Fruit fly (Drosophila melanogaster) whole organism, embryonic: ENCODE results near the gene ec.

Experiments
- B-H2 ChIP-seq: fragments of 200-800 bp; sonication (Bioruptor generic); optimal IDR thresholded peaks from 2 replicates; lab custom pipeline; 2018; ENCODE audit warnings: missing biosample characterization, mild to moderate bottlenecking, missing genetic modification characterization
- C15 ChIP-seq: fragments of 200-800 bp; sonication (Bioruptor generic); IDR thresholded peaks from 3 replicates; pipeline ENCODE4 v1.3.6; 2022; ENCODE audit warnings: missing biosample characterization, missing genetic modification characterization
- CG1233 ChIP-seq: fragments of 200-800 bp; sonication (Bioruptor generic); optimal IDR thresholded peaks from 4 replicates; lab custom pipeline; 2018; ENCODE audit warnings: missing biosample characterization, mild to moderate bottlenecking, missing genetic modification characterization
- CG12769 ChIP-seq: fragments of 200-800 bp; sonication (Bioruptor generic); optimal IDR thresholded peaks from 2 replicates; lab custom pipeline; 2019; ENCODE audit warnings: missing biosample characterization, mild to moderate bottlenecking, missing genetic modification characterization, moderate library complexity
- CG13123 ChIP-seq: fragments of 200-800 bp; sonication (Bioruptor generic); optimal IDR thresholded peaks from 2 replicates; lab custom pipeline; 2016; ENCODE audit warnings: missing biosample characterization, missing genetic modification characterization
- CG13287 ChIP-seq: fragments of 200-800 bp; sonication (Bioruptor generic); IDR thresholded peaks from 2 replicates; pipeline ENCODE4 v1.3.6; 2022; ENCODE audit warnings: missing biosample characterization, missing genetic modification characterization; ENCODE audit not compliant: partially characterized antibody
- CG15011 ChIP-seq: fragments of 200-800 bp; sonication (Bioruptor generic); optimal IDR thresholded peaks from 3 replicates; lab custom pipeline; 2018; ENCODE audit warnings: missing biosample characterization, mild to moderate bottlenecking, missing genetic modification characterization
- CG16815 ChIP-seq: fragments of 200-800 bp; sonication (Bioruptor generic); optimal IDR thresholded peaks from 3 replicates; lab custom pipeline; 2017; ENCODE audit warnings: missing biosample characterization, mild to moderate bottlenecking, missing genetic modification characterization
- CG17829 ChIP-seq: fragments of 200-800 bp; optimal IDR thresholded peaks from 2 replicates; lab custom pipeline; 2019; ENCODE audit warnings: missing biosample characterization, mild to moderate bottlenecking, missing genetic modification characterization, moderate library complexity
- CG2875 ChIP-seq: fragments of 200-800 bp; sonication (Bioruptor generic); optimal IDR thresholded peaks from 2 replicates; lab custom pipeline; 2017; ENCODE audit warnings: missing biosample characterization, mild to moderate bottlenecking, missing genetic modification characterization, missing genetic modification reagents
- CG3281 ChIP-seq: fragments of 200-800 bp; sonication (Bioruptor generic); optimal IDR thresholded peaks from 3 replicates; lab custom pipeline; 2017; ENCODE audit warnings: missing biosample characterization, mild to moderate bottlenecking, missing genetic modification characterization
- CG33213 ChIP-seq: fragments of 200-800 bp; sonication (Bioruptor generic); optimal IDR thresholded peaks from 3 replicates; lab custom pipeline; 2016; ENCODE audit warnings: missing biosample characterization, missing genetic modification characterization
- CG4328 ChIP-seq: fragments of 200-800 bp; sonication (Bioruptor generic); optimal IDR thresholded peaks from 3 replicates; lab custom pipeline; 2017; ENCODE audit warnings: missing biosample characterization, missing genetic modification reagents, missing genetic modification characterization
- CG4360 ChIP-seq: fragments of 200-800 bp; sonication (Bioruptor generic); IDR thresholded peaks from 2 replicates; pipeline ENCODE4 v1.3.6; 2022; ENCODE audit warnings: missing biosample characterization, missing genetic modification characterization
- CG5180 ChIP-seq: fragments of 200-800 bp; sonication (Bioruptor generic); optimal IDR thresholded peaks from 3 replicates; lab custom pipeline; 2017; ENCODE audit warnings: missing biosample characterization, missing genetic modification characterization, mild to moderate bottlenecking, moderate library complexity, missing genetic modification reagents
- CG7987 ChIP-seq: fragments of 200-800 bp; sonication (Bioruptor generic); optimal IDR thresholded peaks from 2 replicates; lab custom pipeline; 2018; ENCODE audit warnings: missing biosample characterization, mild to moderate bottlenecking, missing genetic modification characterization, moderate library complexity
- CG8478 ChIP-seq: fragments of >200 bp; optimal IDR thresholded peaks from 2 replicates; lab custom pipeline; 2018
- CG8924 ChIP-seq: fragments of 200-800 bp; optimal IDR thresholded peaks from 3 replicates; lab custom pipeline; 2019; ENCODE audit warnings: missing biosample characterization, mild to moderate bottlenecking, missing genetic modification characterization, moderate library complexity
- CG9932 ChIP-seq: fragments of 200-800 bp; sonication (Bioruptor generic); IDR thresholded peaks from 2 replicates; pipeline ENCODE4 v1.3.6; 2022; ENCODE audit warnings: missing biosample characterization, missing genetic modification characterization
- CkIIα-i1 ChIP-seq: fragments of 200-800 bp; sonication (Bioruptor generic); IDR thresholded peaks from 2 replicates; pipeline ENCODE4 v1.3.6; 2022; ENCODE audit warnings: missing biosample characterization, missing genetic modification characterization
- D19A ChIP-seq: fragments of 200-800 bp; optimal IDR thresholded peaks from 3 replicates; lab custom pipeline; 2019; ENCODE audit warnings: missing biosample characterization, mild to moderate bottlenecking, missing genetic modification characterization, moderate library complexity
- Dbx ChIP-seq: fragments of 200-800 bp; sonication (Bioruptor generic); IDR thresholded peaks from 3 replicates; pipeline ENCODE4 v1.3.6; 2022; ENCODE audit warnings: missing biosample characterization, missing genetic modification characterization
- Dek ChIP-seq: fragments of 200-800 bp; sonication (Bioruptor generic); optimal IDR thresholded peaks from 3 replicates; lab custom pipeline; 2019; ENCODE audit warnings: missing biosample characterization, mild to moderate bottlenecking, missing genetic modification characterization, moderate library complexity
- Dfd ChIP-seq, 2 experiments: fragments of >200 bp; optimal IDR thresholded peaks; 2 replicates each; lab custom pipeline; 2017; ENCODE audit warnings: missing biosample characterization in 2 of 2, missing genetic modification characterization in 2 of 2
- Doc2 ChIP-seq: fragments of 200-800 bp; sonication (Bioruptor generic); IDR thresholded peaks from 2 replicates; pipeline ENCODE4 v1.3.6; 2022; ENCODE audit warnings: missing biosample characterization, missing genetic modification characterization
- Drgx ChIP-seq: fragments of 200-800 bp; sonication (Bioruptor generic); IDR thresholded peaks from 2 replicates; pipeline ENCODE4 v1.3.6; 2022; ENCODE audit warnings: missing biosample characterization, missing genetic modification characterization
- Hr78 ChIP-seq, 2 experiments: fragments of 200-800 bp in 1 of 2; fragments of >200 bp in 1 of 2; sonication (Bioruptor generic) in 1 of 2; optimal IDR thresholded peaks; 2 replicates each; lab custom pipeline; 2017 to 2019; ENCODE audit warnings: missing biosample characterization in 2 of 2, missing genetic modification characterization in 2 of 2, mild to moderate bottlenecking in 1 of 2, moderate library complexity in 1 of 2
- MBD-R2 ChIP-seq: fragments of 200-800 bp; sonication (Bioruptor generic); IDR thresholded peaks from 2 replicates; pipeline ENCODE4 v1.3.6; 2022; ENCODE audit warnings: missing biosample characterization, missing genetic modification characterization
- PHDP ChIP-seq: fragments of 200-800 bp; sonication (Bioruptor generic); optimal IDR thresholded peaks from 3 replicates; lab custom pipeline; 2018; ENCODE audit warnings: missing biosample characterization, mild to moderate bottlenecking, missing genetic modification characterization, moderate library complexity
- Sox100B ChIP-seq: fragments of 200-800 bp; sonication (Bioruptor generic); optimal IDR thresholded peaks from 3 replicates; lab custom pipeline; 2018; ENCODE audit warnings: missing biosample characterization, mild to moderate bottlenecking, missing genetic modification characterization
- Sox102F ChIP-seq: fragments of 200-800 bp; sonication (Bioruptor generic); optimal IDR thresholded peaks from 2 replicates; lab custom pipeline; 2018; ENCODE audit warnings: missing biosample characterization, mild to moderate bottlenecking, missing genetic modification characterization, moderate library complexity
- Trl ChIP-seq, 3 experiments: fragments of >200 bp in 2 of 3; fragments of 200-800 bp in 1 of 3; sonication (Bioruptor generic) in 1 of 3; optimal IDR thresholded peaks; 2 replicates in 1 of 3; 3 replicates in 2 of 3; lab custom pipeline; 2016 to 2017; ENCODE audit warnings: missing biosample characterization in 1 of 3, missing genetic modification characterization in 1 of 3
- Xrp1 ChIP-seq: fragments of 200-800 bp; sonication (Bioruptor generic); IDR thresholded peaks from 2 replicates; pipeline ENCODE4 v1.3.6; 2022; ENCODE audit warnings: missing biosample characterization, missing genetic modification characterization
- cwo ChIP-seq: fragments of 200-800 bp; sonication (Bioruptor generic); optimal IDR thresholded peaks from 3 replicates; lab custom pipeline; 2017; ENCODE audit warnings: missing biosample characterization, missing genetic modification characterization, mild to moderate bottlenecking, moderate library complexity, missing genetic modification reagents
- gsb-n ChIP-seq: fragments of 200-800 bp; sonication (Bioruptor generic); optimal IDR thresholded peaks from 3 replicates; lab custom pipeline; 2018; ENCODE audit warnings: missing biosample characterization, mild to moderate bottlenecking, missing genetic modification characterization
- h ChIP-seq: fragments of >200 bp; optimal IDR thresholded peaks from 2 replicates; lab custom pipeline; 2017
- hbn ChIP-seq: fragments of 200-800 bp; sonication (Bioruptor generic); IDR thresholded peaks from 2 replicates; pipeline ENCODE4 v1.3.6; 2022; ENCODE audit warnings: missing biosample characterization, missing genetic modification characterization; ENCODE audit not compliant: partially characterized antibody
- inv ChIP-seq: fragments of 200-800 bp; sonication (Bioruptor generic); IDR thresholded peaks from 2 replicates; pipeline ENCODE4 v1.3.6; 2022; ENCODE audit warnings: missing biosample characterization, missing genetic modification characterization; ENCODE audit not compliant: partially characterized antibody
- nerfin-2 ChIP-seq: fragments of 200-800 bp; sonication (Bioruptor generic); IDR thresholded peaks from 2 replicates; pipeline ENCODE4 v1.3.6; 2022; ENCODE audit warnings: missing biosample characterization, missing genetic modification characterization; ENCODE audit not compliant: partially characterized antibody
- nom ChIP-seq: fragments of 200-800 bp; sonication (Bioruptor generic); optimal IDR thresholded peaks from 2 replicates; lab custom pipeline; 2017; ENCODE audit warnings: missing biosample characterization, missing genetic modification characterization, mild to moderate bottlenecking, moderate library complexity, missing genetic modification reagents
- oc ChIP-seq: fragments of 200-800 bp; sonication (Bioruptor generic); optimal IDR thresholded peaks from 2 replicates; lab custom pipeline; 2018; ENCODE audit warnings: missing biosample characterization, mild to moderate bottlenecking, missing genetic modification characterization, moderate library complexity
- rib ChIP-seq: fragments of 200-800 bp; sonication (Bioruptor generic); IDR thresholded peaks from 2 replicates; pipeline ENCODE4 v1.3.6; 2022; ENCODE audit warnings: missing biosample characterization, missing genetic modification characterization
- sd ChIP-seq: fragments of 200-800 bp; sonication (Bioruptor generic); optimal IDR thresholded peaks from 3 replicates; lab custom pipeline; 2018; ENCODE audit warnings: missing biosample characterization, mild to moderate bottlenecking, missing genetic modification characterization, moderate library complexity
- slbo ChIP-seq: fragments of 200-800 bp; sonication (Bioruptor generic); IDR thresholded peaks from 2 replicates; pipeline ENCODE4 v1.3.6; 2022; ENCODE audit warnings: missing biosample characterization, missing genetic modification characterization
- sna ChIP-seq: fragments of 200-800 bp; sonication (Bioruptor generic); IDR thresholded peaks from 2 replicates; pipeline ENCODE4 v1.3.6; 2022; ENCODE audit warnings: missing biosample characterization, missing genetic modification characterization; ENCODE audit not compliant: partially characterized antibody
- yki ChIP-seq: fragments of >200 bp; optimal IDR thresholded peaks from 3 replicates; lab custom pipeline; 2018

The ec gene

DNA sequence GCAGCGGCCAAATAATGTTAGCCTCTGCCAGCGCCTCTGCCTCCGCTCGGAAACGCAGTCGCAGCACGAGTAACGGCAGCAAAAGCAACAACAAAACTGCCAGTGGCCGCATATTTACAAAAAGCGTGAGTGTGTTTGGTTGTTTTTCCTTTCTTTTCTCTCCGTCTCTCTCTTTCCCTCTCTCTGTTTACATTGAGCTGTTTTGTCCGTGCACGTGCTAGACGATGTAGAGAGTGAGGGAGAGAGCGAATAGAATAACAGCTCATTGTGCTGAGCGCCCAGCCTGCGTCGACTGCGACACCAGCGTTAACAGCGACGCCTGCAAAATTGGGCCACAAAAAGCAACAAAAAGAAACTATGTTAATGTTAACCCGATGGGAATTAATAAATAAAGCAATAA lies 34.3 kb upstream of the ec start (continued):
- TF ChIP-seq B-H2 (GFP tag; lab: Kevin White, UChicago), result peak; percentile 67
- no peak for TF ChIP-seq Dfd (GFP tag; optimal IDR thresholded peaks at IDR 0.05; lab: Kevin White, UChicago)
- TF ChIP-seq CG5180 (GFP tag; lab: Kevin White, UChicago), result peak; percentile 92
- no peak for TF ChIP-seq h (lab: Kevin White, UChicago)
- TF ChIP-seq hbn (GFP tag; lab: Robert Waterston, UW), result no peak
- TF ChIP-seq PHDP (tag; lab: Kevin White, UChicago), result peak; percentile 57
- TF ChIP-seq D19A (tag; lab: Kevin White, UChicago), result peak; percentile 29
- TF ChIP-seq Sox102F (GFP tag; lab: Kevin White, UChicago), result peak; percentile 19
- peak; percentile 87 for TF ChIP-seq nom (GFP tag; lab: Kevin White, UChicago)
- TF ChIP-seq CG1233 (GFP tag; lab: Kevin White, UChicago), result peak; percentile 58
- peak; percentile 43; the same call in 1 of the 2 replicates for TF ChIP-seq Xrp1 (GFP tag; lab: Robert Waterston, UW)
- peak; percentile 70 for TF ChIP-seq oc (tag; lab: Kevin White, UChicago)
- no peak for TF ChIP-seq CkIIα-i1 (GFP tag; lab: Robert Waterston, UW)
- TF ChIP-seq sna (GFP tag; lab: Robert Waterston, UW), result no peak
- peak; percentile 63 for TF ChIP-seq CG3281 (GFP tag; lab: Kevin White, UChicago)
- peak; percentile 50 for TF ChIP-seq CG33213 (GFP tag; lab: Kevin White, UChicago)
- peak; percentile 78 for TF ChIP-seq CG12769 (tag; lab: Kevin White, UChicago)

DNA sequence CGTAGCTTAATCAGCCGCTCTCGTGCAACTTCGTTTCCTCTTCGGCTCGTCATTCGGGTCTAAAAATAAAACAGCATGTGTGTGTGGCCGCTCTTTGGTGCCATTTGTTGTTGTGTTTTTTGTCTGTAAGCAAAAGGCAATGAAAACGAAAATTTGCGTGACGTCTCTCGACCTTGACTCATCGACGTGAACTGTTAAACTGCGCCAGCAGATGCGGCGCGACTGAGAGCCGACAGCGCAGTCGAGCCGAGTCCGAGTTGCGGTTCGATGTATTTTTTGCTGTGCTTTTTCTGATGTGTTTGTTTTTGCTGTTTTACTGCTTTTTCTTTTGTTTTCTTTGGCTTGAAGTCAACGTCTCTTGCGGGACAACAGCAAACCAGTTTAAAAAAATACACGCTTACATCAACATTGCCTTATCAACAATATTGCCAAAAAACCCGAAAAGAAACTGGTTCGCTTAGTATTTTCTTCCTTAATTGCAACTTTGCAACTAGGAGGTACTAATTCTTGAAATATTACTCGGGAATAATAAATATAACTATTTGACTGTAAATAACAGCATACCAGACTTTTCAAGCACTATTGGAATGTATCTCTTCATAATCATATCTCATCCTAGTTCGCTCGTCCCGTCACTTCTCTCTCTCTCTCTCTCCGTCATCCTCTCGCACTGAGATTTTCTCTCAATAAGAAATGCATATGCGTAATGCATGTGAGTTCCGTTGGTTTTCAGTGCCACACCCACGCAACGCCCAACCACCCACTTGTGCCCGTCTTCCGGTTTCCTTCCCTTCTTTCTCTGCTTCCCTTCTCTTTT lies 33.2 kb upstream of the ec start:
- TF ChIP-seq slbo (GFP tag; lab: Robert Waterston, UW) (no peak), Trl (optimal IDR thresholded peaks at IDR 0.05; lab: Kevin White, UChicago) (peak; percentile 71 to 78), Trl (GFP tag; optimal IDR thresholded peaks at IDR 0.05; lab: Kevin White, UChicago) (no peak), CG9932 (GFP tag; lab: Robert Waterston, UW) (no peak), yki (no peak), C15 (GFP tag; lab: Robert Waterston, UW) (no peak), CG4360 (GFP tag; lab: Robert Waterston, UW) (peak; percentile 96), Dek (tag; lab: Kevin White, UChicago) (no peak), CG16815 (GFP tag; lab: Kevin White, UChicago) (no peak), gsb-n (tag; lab: Kevin White, UChicago) (peak; percentile 55), CG17829 (peak; percentile 1), CG8478 (lab: Kevin White, UChicago) (no peak), Drgx (GFP tag; lab: Robert Waterston, UW) (peak; percentile 67), CG2875 (GFP tag; lab: Kevin White, UChicago) (no peak), CG13287 (GFP tag; lab: Robert Waterston, UW) (peak; percentile 29; the same call in 1 of the 2 replicates), Dbx (GFP tag; lab: Robert Waterston, UW) (peak; percentile 10; the same call in 1 of the 3 replicates), CG4328 (GFP tag; lab: Kevin White, UChicago) (no peak), Sox100B (GFP tag; lab: Kevin White, UChicago) (no peak), cwo (GFP tag; lab: Kevin White, UChicago) (peak; percentile 4), PHDP (tag; lab: Kevin White, UChicago) (no peak), MBD-R2 (no peak), sd (tag; lab: Kevin White, UChicago) (peak; percentile 44), sna (GFP tag; lab: Robert Waterston, UW) (0 out of 2 replicates have a peak, but pooled peaks have one; percentile 28), nerfin-2 (GFP tag; lab: Robert Waterston, UW) (no peak), nom (GFP tag; lab: Kevin White, UChicago) (peak; percentile 98), inv (GFP tag; lab: Robert Waterston, UW) (no peak), CG7987 (GFP tag; lab: Kevin White, UChicago) (no peak), CG15011 (GFP tag; lab: Kevin White, UChicago) (no peak), CG13123 (GFP tag; lab: Kevin White, UChicago) (no peak), Hr78 (GFP tag; optimal IDR thresholded peaks at IDR 0.05; lab: Kevin White, UChicago) (peak in 1 of 2 experiments; percentile 94), rib (GFP tag; lab: Robert Waterston, UW) (peak; percentile 90; the same call in 1 of the 2 replicates), Doc2 (GFP tag; lab: Robert Waterston, UW) (no peak), CG8924 (peak; percentile 59)
